Worm (Caenorhabditis elegans): ENCODE measurements around the gene F21E9.2.
A peak's percentile ranks its signal among the peaks of the same experiment; 100 is the strongest.

Gene F21E9.2

DNA sequence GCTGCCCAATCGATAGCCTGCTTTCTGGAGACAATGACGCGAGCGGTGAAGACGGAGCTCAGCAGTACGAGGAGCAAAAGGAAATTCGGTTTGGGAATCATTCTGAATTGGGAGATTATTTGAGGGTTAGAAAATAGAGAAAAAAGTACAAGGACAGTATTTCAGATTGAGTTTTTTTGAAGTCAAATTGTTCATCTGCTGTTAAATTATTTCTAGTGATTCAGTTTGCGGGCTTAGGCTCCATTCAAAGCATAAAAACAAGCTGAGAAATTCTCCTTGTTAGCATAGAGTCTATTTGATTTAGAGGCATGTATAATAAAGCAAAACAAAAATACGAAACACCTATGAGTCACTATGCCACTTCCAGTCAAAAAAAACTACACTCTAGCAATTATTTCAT lies 37.7 kb upstream of the F21E9.2 start, which contains the start of gene dgn-2:
Gene dgn-2, minus strand, starts transcription at position 101 of the 400 bp plus-strand sequence.
- TF ChIP-seq ceh-22 (tag; optimal IDR thresholded peaks at IDR 0.05) (no peak), ceh-2 (tag; optimal IDR thresholded peaks at IDR 0.05) (no peak), hlh-30 (tag; optimal IDR thresholded peaks at IDR 0.05; ENCODE audit: insufficient read depth) (no peak), Y22D7AL.16 (tag; optimal IDR thresholded peaks at IDR 0.05) (no peak), ref-2 (tag; optimal IDR thresholded peaks at IDR 0.05) (no peak), npax-4 (tag; optimal IDR thresholded peaks at IDR 0.05) (no peak), che-1 (tag; optimal IDR thresholded peaks at IDR 0.05) (no peak), ttx-3 (tag; optimal IDR thresholded peaks at IDR 0.05) (no peak), elt-4 (tag; optimal IDR thresholded peaks at IDR 0.05) (no peak), ceh-34 (tag; optimal IDR thresholded peaks at IDR 0.05) (no peak), pax-1 (tag; optimal IDR thresholded peaks at IDR 0.05) (no peak)

DNA sequence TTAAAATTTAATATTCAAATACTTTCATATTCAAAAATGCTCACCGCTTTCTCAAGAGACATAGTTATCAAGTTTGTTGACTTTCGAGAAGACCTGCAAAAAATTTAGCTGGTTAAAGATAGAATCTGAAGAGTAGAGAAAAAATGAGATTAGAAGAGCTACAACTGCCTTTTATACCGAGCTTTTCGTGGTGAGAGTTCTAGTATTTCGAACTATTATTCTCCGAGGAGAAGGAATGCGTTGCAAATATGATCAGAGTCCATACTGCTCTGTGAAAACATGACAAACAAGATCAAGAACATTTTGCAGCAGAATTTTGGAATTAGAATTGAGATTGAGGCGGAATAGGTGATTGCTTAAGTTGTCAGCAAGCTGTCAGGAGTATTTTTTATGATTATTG lies 30.9 kb upstream of the F21E9.2 start, which contains the start of gene F56C3.4:
Gene F56C3.4, minus strand, starts transcription at position 101 of the 400 bp plus-strand sequence.
- TF ChIP-seq ceh-9 (tag; optimal IDR thresholded peaks at IDR 0.05), result no peak
- TF ChIP-seq ceh-45 (GFP tag; IDR thresholded peaks at IDR 0.05), result no peak
- no peak for TF ChIP-seq lim-6 (tag; optimal IDR thresholded peaks at IDR 0.05)
- TF ChIP-seq odd-2 (tag; optimal IDR thresholded peaks at IDR 0.05), result no peak
- no peak for TF ChIP-seq ceh-18 (tag; optimal IDR thresholded peaks at IDR 0.05)
- no peak for TF ChIP-seq ttx-3 (tag; optimal IDR thresholded peaks at IDR 0.05)
- no peak for TF ChIP-seq sox-2 (GFP tag; IDR thresholded peaks at IDR 0.05)
- no peak for TF ChIP-seq elt-2 (tag; optimal IDR thresholded peaks at IDR 0.05)
- no peak for TF ChIP-seq ceh-48 (tag; optimal IDR thresholded peaks at IDR 0.05)
- TF ChIP-seq pax-1 (tag; optimal IDR thresholded peaks at IDR 0.05), result no peak
- TF ChIP-seq nhr-232 (tag; optimal IDR thresholded peaks at IDR 0.05), result no peak
- no peak for TF ChIP-seq pha-2 (tag; optimal IDR thresholded peaks at IDR 0.05)
- TF ChIP-seq ama-1 (optimal IDR thresholded peaks at IDR 0.05), result no peak
- TF ChIP-seq dmd-4 (tag; optimal IDR thresholded peaks at IDR 0.05; ENCODE audit: borderline replicate concordance), result no peak
- TF ChIP-seq ceh-34 (tag; optimal IDR thresholded peaks at IDR 0.05), result no peak
- TF ChIP-seq hlh-8 (tag; optimal IDR thresholded peaks at IDR 0.05), result no peak
- no peak for TF ChIP-seq gmeb-2 (tag; optimal IDR thresholded peaks at IDR 0.05)
- no peak for TF ChIP-seq pqm-1 (tag; optimal IDR thresholded peaks at IDR 0.05)
- no peak for TF ChIP-seq unc-3 (GFP tag; conservative IDR thresholded peaks at IDR 0.05)
- no peak for TF ChIP-seq unc-3 (tag; optimal IDR thresholded peaks at IDR 0.05)

DNA sequence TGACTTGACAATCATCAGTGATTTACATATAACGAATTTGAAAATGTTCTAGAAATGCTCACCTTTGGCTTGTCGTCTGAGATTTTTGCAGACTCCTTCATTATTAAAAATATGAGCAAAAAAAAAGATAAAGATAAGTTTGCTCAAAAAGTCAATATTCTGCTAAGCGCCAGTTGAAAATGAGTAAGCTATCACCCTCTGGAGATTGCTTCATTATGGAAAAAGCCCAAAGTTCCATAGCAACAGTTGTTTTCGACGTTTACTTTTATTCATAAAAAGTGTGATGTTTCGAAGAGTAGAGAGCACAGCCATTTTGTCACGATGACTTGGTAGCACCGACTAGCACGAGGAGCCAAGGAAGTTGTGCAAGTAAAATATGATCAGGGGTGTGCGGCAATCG lies 28.5 kb upstream of the F21E9.2 start, which contains the start of gene F56C3.3:
Gene F56C3.3, minus strand, starts transcription at position 101 of the 400 bp plus-strand sequence.
- TF ChIP-seq hlh-13 (GFP tag; optimal IDR thresholded peaks at IDR 0.05), result no peak
- TF ChIP-seq madf-2 (tag; optimal IDR thresholded peaks at IDR 0.05), result no peak
- TF ChIP-seq hlh-15 (tag; optimal IDR thresholded peaks at IDR 0.05), result no peak
- no peak for TF ChIP-seq mec-3 (tag; optimal IDR thresholded peaks at IDR 0.05; ENCODE audit: borderline replicate concordance)
- no peak for TF ChIP-seq pha-2 (tag; optimal IDR thresholded peaks at IDR 0.05)
- no peak for TF ChIP-seq ceh-18 (tag; optimal IDR thresholded peaks at IDR 0.05)

DNA sequence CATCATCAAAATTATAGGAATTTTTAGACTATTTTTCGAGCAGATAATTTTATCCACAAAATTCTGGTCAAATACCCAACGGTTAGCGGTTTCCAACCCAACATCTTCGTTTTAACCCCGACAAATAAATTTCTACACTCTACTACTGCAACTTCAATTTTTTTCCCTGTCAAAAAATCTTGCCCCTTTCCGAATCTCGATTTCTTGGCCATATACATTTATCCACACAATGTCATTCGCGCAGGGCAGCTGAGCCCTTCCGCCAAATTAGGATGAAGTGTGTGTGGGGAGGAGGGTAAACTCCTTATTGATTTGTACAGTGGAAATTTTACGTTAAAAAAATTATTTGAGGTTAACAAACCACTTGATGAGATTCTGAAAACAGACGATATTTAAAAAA lies 15.1 kb upstream of the F21E9.2 start:
- peak; percentile 72 for TF ChIP-seq pros-1 (tag; optimal IDR thresholded peaks at IDR 0.05)
- peak; percentile 63 for TF ChIP-seq fkh-10 (GFP tag; optimal IDR thresholded peaks at IDR 0.05)
- peak; percentile 99 for TF ChIP-seq sdc-2 (tag; optimal IDR thresholded peaks at IDR 0.05)
- peak; percentile 35 for TF ChIP-seq gmeb-2 (tag; optimal IDR thresholded peaks at IDR 0.05)
- peak; percentile 6 for TF ChIP-seq ceh-6 (GFP tag; optimal IDR thresholded peaks at IDR 0.05)
- TF ChIP-seq pax-1 (tag; optimal IDR thresholded peaks at IDR 0.05), result peak; percentile 54
- peak; percentile 56 for TF ChIP-seq C08G9.2 (tag; optimal IDR thresholded peaks at IDR 0.05)
- peak; percentile 86 for TF ChIP-seq nfya-1 (tag; optimal IDR thresholded peaks at IDR 0.05)
- no peak for TF ChIP-seq pat-9 (tag; optimal IDR thresholded peaks at IDR 0.05)
- TF ChIP-seq madf-2 (tag; optimal IDR thresholded peaks at IDR 0.05), result peak; percentile 3
- no peak for TF ChIP-seq Y22D7AL.16 (tag; optimal IDR thresholded peaks at IDR 0.05)
- TF ChIP-seq pha-4 (tag; optimal IDR thresholded peaks at IDR 0.05), result no peak
- TF ChIP-seq hlh-30 (tag; optimal IDR thresholded peaks at IDR 0.05; ENCODE audit: insufficient read depth), result peak; percentile 35
- TF ChIP-seq hlh-15 (tag; optimal IDR thresholded peaks at IDR 0.05), result no peak
- TF ChIP-seq ceh-18 (tag; optimal IDR thresholded peaks at IDR 0.05), result peak; percentile 90
- TF ChIP-seq che-1 (tag; optimal IDR thresholded peaks at IDR 0.05), result no peak
- no peak for TF ChIP-seq zip-5 (tag; optimal IDR thresholded peaks at IDR 0.05)
- no peak for TF ChIP-seq odd-2 (tag; optimal IDR thresholded peaks at IDR 0.05)
- peak; percentile 72 for TF ChIP-seq ceh-22 (tag; optimal IDR thresholded peaks at IDR 0.05)
- peak; percentile 5 for TF ChIP-seq ttx-3 (tag; optimal IDR thresholded peaks at IDR 0.05)
- TF ChIP-seq ceh-34 (tag; optimal IDR thresholded peaks at IDR 0.05), result peak; percentile 62
- peak; percentile 46 for TF ChIP-seq ztf-16 (tag; optimal IDR thresholded peaks at IDR 0.05)
- peak; percentile 76 for TF ChIP-seq rnt-1 (tag; optimal IDR thresholded peaks at IDR 0.05)
- peak; percentile 80 for TF ChIP-seq ceh-31 (tag; optimal IDR thresholded peaks at IDR 0.05)
- TF ChIP-seq dve-1 (tag; optimal IDR thresholded peaks at IDR 0.05), result peak; percentile 88
- no peak for TF ChIP-seq ceh-24 (tag; optimal IDR thresholded peaks at IDR 0.05)
- peak; percentile 76 for TF ChIP-seq ceh-30 (tag; optimal IDR thresholded peaks at IDR 0.05)

Measured in whole organism, late embryonic.